Fruit fly (Drosophila melanogaster) whole organism, embryonic: ENCODE results near the gene Hinfp.

Source experiments
- Antp ChIP-seq: fragments of 200-800 bp; sonication (Bioruptor generic); optimal IDR thresholded peaks from 3 replicates; lab custom pipeline; 2016; ENCODE audit warnings: missing biosample characterization, missing genetic modification characterization
- Asciz ChIP-seq: fragments of 200-800 bp; sonication (Bioruptor generic); optimal IDR thresholded peaks from 2 replicates; lab custom pipeline; 2017; ENCODE audit warnings: missing biosample characterization, mild to moderate bottlenecking, missing genetic modification characterization, missing genetic modification reagents
- CG12071 ChIP-seq: fragments of 200-800 bp; sonication (Bioruptor generic); optimal IDR thresholded peaks from 3 replicates; lab custom pipeline; 2018; ENCODE audit warnings: missing biosample characterization, mild to moderate bottlenecking, missing genetic modification characterization
- CG12391 ChIP-seq: fragments of 200-800 bp; sonication (Bioruptor generic); optimal IDR thresholded peaks from 3 replicates; lab custom pipeline; 2018; ENCODE audit warnings: missing biosample characterization, mild to moderate bottlenecking, missing genetic modification characterization, moderate library complexity
- CG12769 ChIP-seq: fragments of 200-800 bp; sonication (Bioruptor generic); optimal IDR thresholded peaks from 2 replicates; lab custom pipeline; 2019; ENCODE audit warnings: missing biosample characterization, mild to moderate bottlenecking, missing genetic modification characterization, moderate library complexity
- CG14014 ChIP-seq: fragments of 200-800 bp; sonication (Bioruptor generic); IDR thresholded peaks from 2 replicates; pipeline ENCODE4 v1.3.6; 2022; ENCODE audit warnings: missing biosample characterization, missing genetic modification characterization
- CG16779 ChIP-seq: fragments of 200-800 bp; sonication (Bioruptor generic); IDR thresholded peaks from 2 replicates; pipeline ENCODE4 v1.3.6; 2022; ENCODE audit warnings: missing biosample characterization, missing genetic modification characterization
- CG16815 ChIP-seq: fragments of 200-800 bp; sonication (Bioruptor generic); optimal IDR thresholded peaks from 3 replicates; lab custom pipeline; 2017; ENCODE audit warnings: missing biosample characterization, mild to moderate bottlenecking, missing genetic modification characterization
- CG17568 ChIP-seq: fragments of 200-800 bp; sonication (Bioruptor generic); optimal IDR thresholded peaks from 2 replicates; lab custom pipeline; 2018; ENCODE audit warnings: missing biosample characterization, mild to moderate bottlenecking, missing genetic modification characterization, moderate library complexity
- CG17802 ChIP-seq: fragments of 200-800 bp; sonication (Bioruptor generic); optimal IDR thresholded peaks from 2 replicates; lab custom pipeline; 2018; ENCODE audit warnings: missing biosample characterization, mild to moderate bottlenecking, missing genetic modification characterization, moderate library complexity
- CG18476 ChIP-seq: fragments of 200-800 bp; sonication (Bioruptor generic); optimal IDR thresholded peaks from 2 replicates; lab custom pipeline; 2016; ENCODE audit warnings: missing biosample characterization, mild to moderate bottlenecking, missing genetic modification characterization
- CG30431 ChIP-seq: fragments of 200-800 bp; sonication (Bioruptor generic); optimal IDR thresholded peaks from 2 replicates; lab custom pipeline; 2017; ENCODE audit warnings: missing biosample characterization, missing genetic modification characterization
- CG31365 ChIP-seq: fragments of 200-800 bp; sonication (Bioruptor generic); optimal IDR thresholded peaks from 2 replicates; lab custom pipeline; 2018; ENCODE audit warnings: missing biosample characterization, mild to moderate bottlenecking, missing genetic modification characterization
- CG32767 ChIP-seq: fragments of 200-800 bp; sonication (Bioruptor generic); IDR thresholded peaks from 2 replicates; pipeline ENCODE4 v1.3.6; 2022; ENCODE audit warnings: missing biosample characterization, missing genetic modification characterization
- CG34224 ChIP-seq: fragments of 200-800 bp; sonication (Bioruptor generic); IDR thresholded peaks from 3 replicates; pipeline ENCODE4 v1.3.6; 2022; ENCODE audit warnings: missing biosample characterization, missing genetic modification characterization; ENCODE audit not compliant: partially characterized antibody
- CG4854 ChIP-seq: fragments of 200-800 bp; sonication (Bioruptor generic); optimal IDR thresholded peaks from 2 replicates; lab custom pipeline; 2016; ENCODE audit warnings: missing biosample characterization, missing genetic modification characterization, inconsistent platforms
- CG6791 ChIP-seq: fragments of 200-800 bp; sonication (Bioruptor generic); IDR thresholded peaks from 3 replicates; pipeline ENCODE4 v1.3.6; 2022; ENCODE audit warnings: missing biosample characterization, missing genetic modification characterization; ENCODE audit not compliant: partially characterized antibody
- CG6854 ChIP-seq: fragments of 200-800 bp; sonication (Bioruptor generic); optimal IDR thresholded peaks from 3 replicates; lab custom pipeline; 2017; ENCODE audit warnings: missing biosample characterization, mild to moderate bottlenecking, missing genetic modification characterization
- CG8290 ChIP-seq, 3 experiments: fragments of 200-800 bp; sonication (Bioruptor generic); optimal IDR thresholded peaks; 2 replicates each; lab custom pipeline; 2016 to 2019; ENCODE audit warnings: missing biosample characterization in 3 of 3, missing genetic modification characterization in 3 of 3, mild to moderate bottlenecking in 2 of 3, moderate library complexity in 1 of 3
- CG9797 ChIP-seq: fragments of 200-800 bp; sonication (Bioruptor generic); optimal IDR thresholded peaks from 3 replicates; lab custom pipeline; 2018; ENCODE audit warnings: missing biosample characterization, mild to moderate bottlenecking, missing genetic modification characterization
- CHES-1-like ChIP-seq: fragments of 200-800 bp; sonication (Bioruptor generic); optimal IDR thresholded peaks from 2 replicates; lab custom pipeline; 2016; ENCODE audit warnings: missing biosample characterization, missing genetic modification characterization
- Camta ChIP-seq: fragments of 200-800 bp; sonication (Bioruptor generic); optimal IDR thresholded peaks from 2 replicates; lab custom pipeline; 2016; ENCODE audit warnings: missing biosample characterization, missing genetic modification characterization
- E2f1 ChIP-seq: fragments of 200-800 bp; sonication (Bioruptor generic); IDR thresholded peaks from 2 replicates; pipeline ENCODE4 v1.3.6; 2022; ENCODE audit warnings: missing biosample characterization, missing genetic modification characterization
- Fer2 ChIP-seq: fragments of 200-800 bp; sonication (Bioruptor generic); optimal IDR thresholded peaks from 2 replicates; lab custom pipeline; 2018; ENCODE audit warnings: missing biosample characterization, mild to moderate bottlenecking, missing genetic modification characterization, moderate library complexity
- GATAe ChIP-seq: fragments of 200-800 bp; sonication (Bioruptor generic); conservative IDR thresholded peaks from 2 replicates; pipeline ENCODE4 v1.3.6; 2022; ENCODE audit warnings: missing biosample characterization, missing genetic modification characterization
- H15 ChIP-seq: fragments of 200-800 bp; sonication (Bioruptor generic); IDR thresholded peaks from 3 replicates; pipeline ENCODE4 v1.3.6; 2022; ENCODE audit warnings: missing biosample characterization, missing genetic modification characterization
- HLH54F ChIP-seq: fragments of 200-800 bp; sonication (Bioruptor generic); optimal IDR thresholded peaks from 3 replicates; lab custom pipeline; 2016; ENCODE audit warnings: missing biosample characterization, missing genetic modification characterization
- Hr51 ChIP-seq, 2 experiments: fragments of 200-800 bp; sonication (Bioruptor generic); optimal IDR thresholded peaks; 2 replicates in 1 of 2; 3 replicates in 1 of 2; lab custom pipeline; 2016 to 2018; ENCODE audit warnings: missing biosample characterization in 2 of 2, missing genetic modification characterization in 2 of 2, mild to moderate bottlenecking in 1 of 2, moderate library complexity in 1 of 2
- Mad ChIP-seq: fragments of 200-800 bp; sonication (Bioruptor generic); optimal IDR thresholded peaks from 2 replicates; lab custom pipeline; 2016; ENCODE audit warnings: missing biosample characterization, missing genetic modification characterization
- Mes4 ChIP-seq: fragments of 200-800 bp; sonication (Bioruptor generic); optimal IDR thresholded peaks from 2 replicates; lab custom pipeline; 2016; ENCODE audit warnings: missing biosample characterization, missing genetic modification characterization
- NK7.1 ChIP-seq: fragments of 200-800 bp; sonication (Bioruptor generic); optimal IDR thresholded peaks from 3 replicates; lab custom pipeline; 2016; ENCODE audit warnings: missing biosample characterization, missing genetic modification characterization
- btn ChIP-seq: fragments of 200-800 bp; sonication (Bioruptor generic); optimal IDR thresholded peaks from 2 replicates; lab custom pipeline; 2016; ENCODE audit warnings: missing biosample characterization, missing genetic modification characterization
- dmrt99B ChIP-seq: fragments of 200-800 bp; sonication (Bioruptor generic); optimal IDR thresholded peaks from 2 replicates; lab custom pipeline; 2018; ENCODE audit warnings: missing biosample characterization, mild to moderate bottlenecking, missing genetic modification characterization, moderate library complexity
- ems ChIP-seq: fragments of 200-800 bp; sonication (Bioruptor generic); optimal IDR thresholded peaks from 3 replicates; lab custom pipeline; 2016; ENCODE audit warnings: missing biosample characterization, missing genetic modification characterization
- eve ChIP-seq, 2 experiments: fragments of >200 bp; optimal IDR thresholded peaks; 2 replicates each; lab custom pipeline; 2017; ENCODE audit warnings: missing biosample characterization in 2 of 2, missing genetic modification characterization in 2 of 2
- fu2 ChIP-seq: fragments of 200-800 bp; sonication (Bioruptor generic); optimal IDR thresholded peaks from 2 replicates; lab custom pipeline; 2016; ENCODE audit warnings: missing biosample characterization, missing genetic modification characterization
- gem ChIP-seq: fragments of 200-800 bp; sonication (Bioruptor generic); optimal IDR thresholded peaks from 2 replicates; lab custom pipeline; 2019; ENCODE audit warnings: missing biosample characterization, mild to moderate bottlenecking, missing genetic modification characterization, moderate library complexity
- hbn ChIP-seq: fragments of 200-800 bp; sonication (Bioruptor generic); IDR thresholded peaks from 2 replicates; pipeline ENCODE4 v1.3.6; 2022; ENCODE audit warnings: missing biosample characterization, missing genetic modification characterization; ENCODE audit not compliant: partially characterized antibody
- her ChIP-seq: fragments of 200-800 bp; sonication (Bioruptor generic); optimal IDR thresholded peaks from 2 replicates; lab custom pipeline; 2016; ENCODE audit warnings: missing biosample characterization, missing genetic modification characterization
- jigr1 ChIP-seq: fragments of 200-800 bp; sonication (Bioruptor generic); IDR thresholded peaks from 3 replicates; pipeline ENCODE4 v1.3.6; 2022; ENCODE audit warnings: missing biosample characterization, missing genetic modification characterization
- ken ChIP-seq: fragments of 200-800 bp; sonication (Bioruptor generic); IDR thresholded peaks from 3 replicates; pipeline ENCODE4 v1.3.6; 2022; ENCODE audit warnings: missing biosample characterization, missing genetic modification characterization
- lbe ChIP-seq: fragments of 200-800 bp; sonication (Bioruptor generic); optimal IDR thresholded peaks from 2 replicates; lab custom pipeline; 2016; ENCODE audit warnings: missing biosample characterization, mild to moderate bottlenecking, missing genetic modification characterization
- nmo ChIP-seq: fragments of 200-800 bp; sonication (Bioruptor generic); optimal IDR thresholded peaks from 2 replicates; lab custom pipeline; 2018; ENCODE audit warnings: missing biosample characterization, mild to moderate bottlenecking, missing genetic modification characterization, moderate library complexity
- nom ChIP-seq: fragments of 200-800 bp; sonication (Bioruptor generic); optimal IDR thresholded peaks from 2 replicates; lab custom pipeline; 2017; ENCODE audit warnings: missing biosample characterization, missing genetic modification characterization, mild to moderate bottlenecking, moderate library complexity, missing genetic modification reagents
- psq ChIP-seq: fragments of 200-800 bp; sonication (Bioruptor generic); optimal IDR thresholded peaks from 2 replicates; lab custom pipeline; 2017; ENCODE audit warnings: missing biosample characterization, missing genetic modification characterization
- schlank ChIP-seq: fragments of 200-800 bp; sonication (Bioruptor generic); optimal IDR thresholded peaks from 2 replicates; lab custom pipeline; 2018; ENCODE audit warnings: missing biosample characterization, mild to moderate bottlenecking, missing genetic modification characterization
- sim ChIP-seq: fragments of 200-800 bp; sonication (Bioruptor generic); IDR thresholded peaks from 2 replicates; pipeline ENCODE4 v1.3.6; 2022; ENCODE audit warnings: missing biosample characterization, missing genetic modification characterization
- sob ChIP-seq: fragments of 200-800 bp; sonication (Bioruptor generic); IDR thresholded peaks from 2 replicates; pipeline ENCODE4 v1.3.6; 2022; ENCODE audit warnings: missing biosample characterization, missing genetic modification characterization
- tll ChIP-seq, 2 experiments: fragments of 200-800 bp in 1 of 2; fragments of >200 bp in 1 of 2; sonication (Bioruptor generic) in 1 of 2; optimal IDR thresholded peaks; 2 replicates each; lab custom pipeline; 2017 to 2019; ENCODE audit warnings: missing biosample characterization in 2 of 2, missing genetic modification characterization in 2 of 2, mild to moderate bottlenecking in 1 of 2, moderate library complexity in 1 of 2
- vfl ChIP-seq: fragments of 200-800 bp; sonication (Bioruptor generic); optimal IDR thresholded peaks from 2 replicates; lab custom pipeline; 2016; ENCODE audit warnings: missing biosample characterization, missing genetic modification characterization
- wek ChIP-seq: fragments of 200-800 bp; sonication (Bioruptor generic); optimal IDR thresholded peaks from 3 replicates; lab custom pipeline; 2018; ENCODE audit warnings: missing biosample characterization, mild to moderate bottlenecking, missing genetic modification characterization, moderate library complexity

Gene Hinfp

DNA sequence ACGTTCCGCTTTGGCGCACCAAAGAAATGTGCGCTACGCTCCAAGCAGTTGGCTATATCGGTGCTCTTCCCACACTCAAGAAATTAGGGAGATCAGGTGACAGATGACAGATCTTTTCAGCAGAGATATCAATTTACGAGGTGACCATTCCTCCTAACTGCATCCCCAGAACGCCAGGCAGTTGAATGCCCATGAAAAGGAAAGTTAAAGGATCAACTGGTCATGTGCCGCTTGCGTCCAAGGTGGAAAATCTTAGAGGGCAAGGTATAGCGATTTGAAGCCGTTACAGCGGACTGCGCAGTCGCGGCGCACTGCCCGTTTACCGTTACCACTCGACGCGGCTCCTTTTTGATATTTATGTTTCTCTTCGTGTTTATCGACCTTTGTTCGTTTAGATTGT, 6.8 kb upstream of the Hinfp start (continued):
- TF ChIP-seq GATAe (GFP tag; lab: Robert Waterston, UW): no peak
- TF ChIP-seq CG4854 (GFP tag; lab: Kevin White, UChicago): no peak
- TF ChIP-seq CG12391 (tag; lab: Kevin White, UChicago): no peak
- peak in 1 of 2 experiments; percentile 39 for TF ChIP-seq Hr51 (GFP tag; optimal IDR thresholded peaks at IDR 0.05; lab: Kevin White, UChicago)
- no peak for TF ChIP-seq HLH54F (GFP tag; lab: Kevin White, UChicago)
- TF ChIP-seq CG34224 (GFP tag; lab: Robert Waterston, UW): no peak
- no peak for TF ChIP-seq ems (GFP tag; lab: Kevin White, UChicago)
- no peak for TF ChIP-seq CG31365 (tag; lab: Kevin White, UChicago)
- no peak for TF ChIP-seq CG14014 (GFP tag; lab: Robert Waterston, UW)
- no peak for TF ChIP-seq CHES-1-like (GFP tag; lab: Kevin White, UChicago)
- no peak for TF ChIP-seq CG17568
- no peak for TF ChIP-seq jigr1 (GFP tag; lab: Robert Waterston, UW)
- peak; percentile 29 for TF ChIP-seq her (GFP tag; lab: Kevin White, UChicago)
- no peak for TF ChIP-seq hbn
- TF ChIP-seq CG30431 (GFP tag; lab: Kevin White, UChicago): no peak
- TF ChIP-seq Mes4: peak; percentile 40
- no peak for TF ChIP-seq fu2 (GFP tag; lab: Kevin White, UChicago)
- peak; percentile 35 for TF ChIP-seq vfl (GFP tag; lab: Kevin White, UChicago)
- TF ChIP-seq CG6791 (GFP tag; lab: Robert Waterston, UW): no peak
- peak; percentile 10 for TF ChIP-seq CG12769 (tag; lab: Kevin White, UChicago)
- no peak for TF ChIP-seq CG8290 (GFP tag; optimal IDR thresholded peaks at IDR 0.05; lab: Kevin White, UChicago)
- peak in 1 of 2 experiments; percentile 27 for TF ChIP-seq CG8290 (tag; optimal IDR thresholded peaks at IDR 0.05; lab: Kevin White, UChicago)
- no peak for TF ChIP-seq nom (GFP tag; lab: Kevin White, UChicago)
- no peak for TF ChIP-seq CG12071
- TF ChIP-seq Fer2: no peak
- no peak for TF ChIP-seq CG18476 (GFP tag; lab: Kevin White, UChicago)
- TF ChIP-seq Antp (GFP tag; lab: Kevin White, UChicago): peak; percentile 45
- TF ChIP-seq wek (GFP tag; lab: Kevin White, UChicago): no peak
- peak; percentile 55 for TF ChIP-seq gem (tag; lab: Kevin White, UChicago)
- TF ChIP-seq sob (GFP tag; lab: Robert Waterston, UW): no peak
- TF ChIP-seq CG32767: no peak
- no peak for TF ChIP-seq NK7.1 (GFP tag; lab: Kevin White, UChicago)
- no peak for TF ChIP-seq schlank (tag; lab: Kevin White, UChicago)
- TF ChIP-seq CG9797: no peak
- TF ChIP-seq sim (GFP tag; lab: Robert Waterston, UW): no peak
- no peak for TF ChIP-seq CG16815
- peak; percentile 39 for TF ChIP-seq nmo (GFP tag; lab: Kevin White, UChicago)
- no peak for TF ChIP-seq lbe (GFP tag; lab: Kevin White, UChicago)
- TF ChIP-seq E2f1 (GFP tag; lab: Robert Waterston, UW): no peak
- TF ChIP-seq CG6854 (GFP tag; lab: Kevin White, UChicago): no peak
- peak; percentile 18 for TF ChIP-seq psq (GFP tag; lab: Kevin White, UChicago)
- TF ChIP-seq CG17802 (tag; lab: Kevin White, UChicago): no peak
- TF ChIP-seq Mad (GFP tag; lab: Kevin White, UChicago): no peak
- no peak for TF ChIP-seq btn (GFP tag; lab: Kevin White, UChicago)
- TF ChIP-seq Camta (GFP tag; lab: Kevin White, UChicago): no peak
- TF ChIP-seq tll (GFP tag; optimal IDR thresholded peaks at IDR 0.05; lab: Kevin White, UChicago): no peak
- TF ChIP-seq H15: no peak
- no peak for TF ChIP-seq ken (GFP tag; lab: Robert Waterston, UW)
- TF ChIP-seq eve (GFP tag; optimal IDR thresholded peaks at IDR 0.05; lab: Kevin White, UChicago): no peak
- TF ChIP-seq dmrt99B (tag; lab: Kevin White, UChicago): peak; percentile 26
- no peak for TF ChIP-seq CG16779 (GFP tag; lab: Robert Waterston, UW)
- TF ChIP-seq Asciz (GFP tag; lab: Kevin White, UChicago): no peak
